Fruit fly (Drosophila melanogaster) whole organism, adult: ENCODE data around the gene Ulp1.

ENCODE experiments used
- CG11617 ChIP-seq: fragments of 200-800 bp; sonication (Bioruptor generic); optimal IDR thresholded peaks from 2 replicates; lab custom pipeline; 2017; ENCODE audit warnings: mild to moderate bottlenecking, missing biosample characterization, missing genetic modification reagents, missing genetic modification characterization
- CG12768 ChIP-seq: fragments of 200-800 bp; sonication (Bioruptor generic); optimal IDR thresholded peaks from 2 replicates; lab custom pipeline; 2017; ENCODE audit warnings: missing biosample characterization, missing genetic modification characterization, mild to moderate bottlenecking, moderate library complexity, missing genetic modification reagents
- CG14711 ChIP-seq: fragments of 200-800 bp; sonication (Bioruptor generic); optimal IDR thresholded peaks from 2 replicates; lab custom pipeline; 2018; ENCODE audit warnings: missing biosample characterization, mild to moderate bottlenecking, missing genetic modification characterization, moderate library complexity
- CG1620 ChIP-seq: fragments of 200-800 bp; sonication (Bioruptor generic); optimal IDR thresholded peaks from 2 replicates; lab custom pipeline; 2016; ENCODE audit warnings: missing biosample characterization, missing genetic modification characterization
- CG33017 ChIP-seq: fragments of 200-800 bp; sonication (Bioruptor generic); optimal IDR thresholded peaks from 2 replicates; lab custom pipeline; 2018; ENCODE audit warnings: missing biosample characterization, mild to moderate bottlenecking, missing genetic modification characterization, moderate library complexity
- CG5204 ChIP-seq: fragments of 200-800 bp; sonication (Bioruptor generic); optimal IDR thresholded peaks from 2 replicates; lab custom pipeline; 2016; ENCODE audit warnings: missing biosample characterization, missing genetic modification characterization
- CG7045 ChIP-seq: fragments of 200-800 bp; sonication (Bioruptor generic); optimal IDR thresholded peaks from 2 replicates; lab custom pipeline; 2017; ENCODE audit warnings: missing biosample characterization, mild to moderate bottlenecking, missing genetic modification characterization
- CG7101 ChIP-seq: fragments of 200-800 bp; sonication (Bioruptor generic); optimal IDR thresholded peaks from 2 replicates; lab custom pipeline; 2018; ENCODE audit warnings: missing biosample characterization, mild to moderate bottlenecking, missing genetic modification characterization, moderate library complexity
- Clk ChIP-seq: fragments of 200-800 bp; sonication (Bioruptor generic); optimal IDR thresholded peaks from 2 replicates; lab custom pipeline; 2017; ENCODE audit warnings: missing biosample characterization, missing genetic modification characterization
- Crg-1 ChIP-seq: fragments of 200-800 bp; sonication (Bioruptor generic); optimal IDR thresholded peaks from 2 replicates; lab custom pipeline; 2016; ENCODE audit warnings: missing biosample characterization, missing genetic modification characterization
- Hr96 ChIP-seq: fragments of 200-800 bp; sonication (Bioruptor generic); optimal IDR thresholded peaks from 2 replicates; lab custom pipeline; 2016; ENCODE audit warnings: missing biosample characterization, missing genetic modification characterization
- Mnt ChIP-seq: fragments of 200-800 bp; sonication (Bioruptor generic); optimal IDR thresholded peaks from 2 replicates; lab custom pipeline; 2016; ENCODE audit warnings: missing biosample characterization, mild to moderate bottlenecking, missing genetic modification characterization
- bab1 ChIP-seq: fragments of 200-800 bp; sonication (Bioruptor generic); optimal IDR thresholded peaks from 3 replicates; lab custom pipeline; 2019; ENCODE audit warnings: missing biosample characterization, mild to moderate bottlenecking, missing genetic modification characterization, moderate library complexity
- cic ChIP-seq: fragments of 200-800 bp; sonication (Bioruptor generic); optimal IDR thresholded peaks from 2 replicates; lab custom pipeline; 2017; ENCODE audit warnings: missing biosample characterization, mild to moderate bottlenecking, missing genetic modification characterization, moderate library complexity
- cnc ChIP-seq, 2 experiments: fragments of >200 bp; optimal IDR thresholded peaks; 2 replicates each; lab custom pipeline; 2017
- kay ChIP-seq: fragments of 200-800 bp; sonication (Bioruptor generic); peaks from one replicate; lab custom pipeline; 2016; ENCODE audit warnings: missing biosample characterization, missing genetic modification characterization, borderline replicate concordance
- ovo ChIP-seq: fragments of 200-800 bp; sonication (Bioruptor generic); optimal IDR thresholded peaks from 2 replicates; lab custom pipeline; 2016; ENCODE audit warnings: missing biosample characterization, missing genetic modification characterization
- pad ChIP-seq: fragments of 200-800 bp; sonication (Bioruptor generic); optimal IDR thresholded peaks from 3 replicates; lab custom pipeline; 2017; ENCODE audit warnings: missing biosample characterization, missing genetic modification characterization, mild to moderate bottlenecking, moderate library complexity, missing genetic modification reagents
- tj ChIP-seq: fragments of 200-800 bp; sonication (Bioruptor generic); optimal IDR thresholded peaks from 3 replicates; lab custom pipeline; 2017; ENCODE audit warnings: missing biosample characterization, mild to moderate bottlenecking, missing genetic modification characterization, moderate library complexity
- toe ChIP-seq: fragments of 200-800 bp; sonication (Bioruptor generic); optimal IDR thresholded peaks from 2 replicates; lab custom pipeline; 2016; ENCODE audit warnings: missing biosample characterization, missing genetic modification characterization

Gene Ulp1

dm6 chrX:19152570-19153287 is 55.3 kb downstream of the Ulp1 start:
- TF ChIP-seq toe (peak; percentile 58), CG14711 (tag; lab: Kevin White, UChicago) (peak; percentile 76), CG7101 (tag; lab: Kevin White, UChicago) (peak; percentile 74), cnc (optimal IDR thresholded peaks at IDR 0.05; lab: Kevin White, UChicago) (no peak), CG12768 (peak; percentile 46), ovo (GFP tag; lab: Kevin White, UChicago) (peak; percentile 62), Mnt (GFP tag; lab: Kevin White, UChicago) (peak; percentile 22), Crg-1 (peak; percentile 49), CG5204 (GFP tag; lab: Kevin White, UChicago) (peak; percentile 72), kay (GFP tag; lab: Kevin White, UChicago) (peak; percentile 92), CG33017 (tag; lab: Kevin White, UChicago) (peak; percentile 45), pad (GFP tag; lab: Kevin White, UChicago) (peak; percentile 16), bab1 (GFP tag; lab: Kevin White, UChicago) (peak; percentile 64), CG1620 (GFP tag; lab: Kevin White, UChicago) (peak; percentile 15), CG7045 (GFP tag; lab: Kevin White, UChicago) (peak; percentile 57), CG11617 (GFP tag; lab: Kevin White, UChicago) (peak; percentile 87), cic (GFP tag; lab: Kevin White, UChicago) (no peak), tj (GFP tag; lab: Kevin White, UChicago) (peak; percentile 23), Clk (GFP tag; lab: Kevin White, UChicago) (no peak), Hr96 (GFP tag; lab: Kevin White, UChicago) (peak; percentile 56)
